Fruit fly (Drosophila melanogaster) whole organism, adult: ENCODE measurements around the gene NimB3.

Experiments used
- CG11617 ChIP-seq: fragments of 200-800 bp; sonication (Bioruptor generic); optimal IDR thresholded peaks from 2 replicates; lab custom pipeline; 2017; ENCODE audit warnings: mild to moderate bottlenecking, missing biosample characterization, missing genetic modification reagents, missing genetic modification characterization
- CG12768 ChIP-seq: fragments of 200-800 bp; sonication (Bioruptor generic); optimal IDR thresholded peaks from 2 replicates; lab custom pipeline; 2017; ENCODE audit warnings: missing biosample characterization, missing genetic modification characterization, mild to moderate bottlenecking, moderate library complexity, missing genetic modification reagents
- CG33017 ChIP-seq: fragments of 200-800 bp; sonication (Bioruptor generic); optimal IDR thresholded peaks from 2 replicates; lab custom pipeline; 2018; ENCODE audit warnings: missing biosample characterization, mild to moderate bottlenecking, missing genetic modification characterization, moderate library complexity
- CG7101 ChIP-seq: fragments of 200-800 bp; sonication (Bioruptor generic); optimal IDR thresholded peaks from 2 replicates; lab custom pipeline; 2018; ENCODE audit warnings: missing biosample characterization, mild to moderate bottlenecking, missing genetic modification characterization, moderate library complexity
- bab1 ChIP-seq: fragments of 200-800 bp; sonication (Bioruptor generic); optimal IDR thresholded peaks from 3 replicates; lab custom pipeline; 2019; ENCODE audit warnings: missing biosample characterization, mild to moderate bottlenecking, missing genetic modification characterization, moderate library complexity
- cnc ChIP-seq, 2 experiments: fragments of >200 bp; optimal IDR thresholded peaks; 2 replicates each; lab custom pipeline; 2017
- toe ChIP-seq: fragments of 200-800 bp; sonication (Bioruptor generic); optimal IDR thresholded peaks from 2 replicates; lab custom pipeline; 2016; ENCODE audit warnings: missing biosample characterization, missing genetic modification characterization

dm6 chr2L:14013478-14013877 lies 45.7 kb upstream of the NimB3 start:
- TF ChIP-seq CG7101 (no peak), bab1 (no peak), CG12768 (no peak), cnc (optimal IDR thresholded peaks at IDR 0.05; lab: Kevin White, UChicago) (no peak), CG33017 (tag; lab: Kevin White, UChicago) (no peak), CG11617 (GFP tag; lab: Kevin White, UChicago) (no peak), toe (GFP tag; lab: Kevin White, UChicago) (no peak)
